Worm (Caenorhabditis elegans) whole organism, L4/young adult: ENCODE data around the gene F36D3.14.

Experiments used
- W03F9.2 ChIP-seq: fragments of 150-350 bp; optimal IDR thresholded peaks from 2 replicates; lab custom pipeline; 2014; ENCODE audit warnings: missing biosample characterization, missing genetic modification characterization
- dao-5 ChIP-seq: sonication (generic microtip); optimal IDR thresholded peaks from 2 replicates; lab custom pipeline; 2016; ENCODE audit warnings: missing genotype, missing genetic modification characterization, moderate library complexity, missing compliant biosample characterization
- him-1 ChIP-seq: sonication (generic microtip); optimal IDR thresholded peaks from 2 replicates; lab custom pipeline; 2016; ENCODE audit warnings: missing genotype, missing genetic modification reagents, missing genetic modification characterization, missing compliant biosample characterization

DNA sequence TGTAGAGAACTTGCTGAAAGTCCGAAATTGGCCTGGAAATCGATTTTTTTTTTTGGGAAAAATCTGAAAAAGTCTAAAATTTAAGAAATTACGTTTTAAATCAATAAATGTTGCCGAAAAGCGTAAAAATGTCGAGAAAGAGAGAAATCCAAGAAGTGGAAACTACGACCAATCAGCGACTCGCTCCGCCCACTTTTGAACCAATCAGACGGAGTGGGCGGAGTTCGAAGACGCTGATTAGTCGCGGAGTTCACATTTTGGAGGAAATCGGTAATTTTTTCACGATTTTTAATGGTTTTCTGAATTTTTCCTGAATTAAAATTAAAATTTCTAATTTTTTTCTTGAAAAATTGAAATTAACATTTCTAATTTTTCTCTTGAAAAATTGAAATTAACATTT lies 36.6 kb upstream of the F36D3.14 start:
- no peak for TF ChIP-seq him-1
- TF ChIP-seq W03F9.2 (tag; lab: Kevin White, UChicago): no peak
- no peak for TF ChIP-seq dao-5
